Fruit fly (Drosophila melanogaster) whole organism, prepupa: Measurements from ENCODE around the gene CG11790.

Source experiments
- CG16779 ChIP-seq: fragments of 200-800 bp; sonication (Bioruptor generic); optimal IDR thresholded peaks from 3 replicates; lab custom pipeline; 2017; ENCODE audit warnings: missing biosample characterization, mild to moderate bottlenecking, missing genetic modification characterization
- CG6854 ChIP-seq: fragments of 200-800 bp; sonication (Bioruptor generic); optimal IDR thresholded peaks from 2 replicates; lab custom pipeline; 2017; ENCODE audit warnings: missing biosample characterization, mild to moderate bottlenecking, missing genetic modification characterization
- CG8119 ChIP-seq: fragments of 200-800 bp; sonication (Bioruptor generic); IDR thresholded peaks from 3 replicates; pipeline ENCODE4 v1.3.6; 2022; ENCODE audit warnings: missing biosample characterization, missing genetic modification characterization
- Eip75B ChIP-seq: fragments of 200-800 bp; sonication (Bioruptor generic); optimal IDR thresholded peaks from 3 replicates; lab custom pipeline; 2016; ENCODE audit warnings: missing biosample characterization, missing genetic modification characterization
- Eip93F ChIP-seq: fragments of 200-800 bp; sonication (Bioruptor generic); optimal IDR thresholded peaks from 2 replicates; lab custom pipeline; 2016; ENCODE audit warnings: missing biosample characterization, mild to moderate bottlenecking, missing genetic modification characterization
- Ets21C ChIP-seq: fragments of 200-800 bp; sonication (Bioruptor generic); optimal IDR thresholded peaks from 3 replicates; lab custom pipeline; 2016; ENCODE audit warnings: missing biosample characterization, missing genetic modification characterization
- Ets96B ChIP-seq: fragments of 200-800 bp; optimal IDR thresholded peaks from 2 replicates; lab custom pipeline; 2019; ENCODE audit warnings: missing biosample characterization, mild to moderate bottlenecking, missing genetic modification characterization, moderate library complexity
- Hr38 ChIP-seq: sonication (Bioruptor generic); optimal IDR thresholded peaks from 2 replicates; lab custom pipeline; 2016; ENCODE audit warnings: missing biosample characterization, missing genetic modification characterization
- Hr4 ChIP-seq: fragments of 200-800 bp; sonication (Bioruptor generic); optimal IDR thresholded peaks from 3 replicates; lab custom pipeline; 2016; ENCODE audit warnings: missing biosample characterization, missing genetic modification characterization
- OdsH ChIP-seq: fragments of 200-800 bp; sonication (Bioruptor generic); optimal IDR thresholded peaks from 3 replicates; lab custom pipeline; 2016; ENCODE audit warnings: missing biosample characterization, missing genetic modification characterization
- Sox102F ChIP-seq: fragments of 200-800 bp; sonication (Bioruptor generic); optimal IDR thresholded peaks from 2 replicates; lab custom pipeline; 2016; ENCODE audit warnings: missing biosample characterization, mild to moderate bottlenecking, missing genetic modification characterization
- lz ChIP-seq: fragments of 200-800 bp; sonication (Bioruptor generic); optimal IDR thresholded peaks from 3 replicates; lab custom pipeline; 2016; ENCODE audit warnings: missing biosample characterization, missing genetic modification characterization

DNA sequence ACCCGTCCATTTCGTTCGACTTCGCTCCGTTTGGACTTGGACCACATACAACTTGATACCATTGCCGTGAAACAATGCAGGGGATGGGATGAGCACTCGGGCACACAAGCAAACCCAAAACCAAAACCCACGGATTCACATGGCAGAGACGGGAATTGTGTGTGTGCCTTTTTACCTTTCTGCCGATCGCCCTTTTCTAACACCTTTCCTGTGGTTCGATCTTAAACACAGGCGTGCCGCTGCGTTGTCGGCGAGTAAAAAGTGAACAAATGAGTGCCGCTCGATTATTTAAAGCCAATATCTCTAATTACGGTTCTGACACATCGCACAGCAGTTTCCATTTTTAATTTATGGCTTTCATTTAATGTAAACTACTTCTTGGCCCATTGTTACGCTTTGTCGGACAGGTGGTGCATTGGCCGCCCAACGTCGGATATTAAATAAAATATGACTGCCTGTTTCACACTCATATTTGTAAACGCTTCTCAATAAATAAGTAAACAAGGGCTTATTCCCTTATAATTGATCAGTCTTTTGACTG lies 29.8 kb downstream of the CG11790 start:
- TF ChIP-seq CG6854 (GFP tag; lab: Kevin White, UChicago) (no peak), Ets21C (GFP tag; lab: Kevin White, UChicago) (no peak), Sox102F (GFP tag; lab: Kevin White, UChicago) (no peak), Hr4 (no peak), Eip75B (GFP tag; lab: Kevin White, UChicago) (no peak), OdsH (GFP tag; lab: Kevin White, UChicago) (no peak), Eip93F (GFP tag; lab: Kevin White, UChicago) (no peak), Hr38 (no peak), CG8119 (GFP tag; lab: Robert Waterston, UW) (no peak), lz (GFP tag; lab: Kevin White, UChicago) (no peak), CG16779 (tag; lab: Kevin White, UChicago) (no peak), Ets96B (tag; lab: Kevin White, UChicago) (no peak)
